Worm (Caenorhabditis elegans) whole organism, L1 larva: ENCODE data around the gene mogs-1.

Source experiments
- ama-1 ChIP-seq: fragments of 150-350 bp; optimal IDR thresholded peaks from 2 replicates; lab custom pipeline; 2014
- lin-35 ChIP-seq, 2 experiments: fragments of 150-350 bp; optimal IDR thresholded peaks; 2 replicates each; lab custom pipeline; 2014; ENCODE audit warnings: missing biosample characterization in 2 of 2, missing genetic modification characterization in 2 of 2, missing genetic modification reagents in 2 of 2
- mdl-1 ChIP-seq, 2 experiments: fragments of 150-350 bp; optimal IDR thresholded peaks; 2 replicates each; lab custom pipeline; 2014 to 2017; ENCODE audit warnings: missing biosample characterization in 2 of 2, missing genetic modification characterization in 2 of 2, inconsistent platforms in 1 of 2
- nhr-77 ChIP-seq: fragments of 150-350 bp; optimal IDR thresholded peaks from 2 replicates; lab custom pipeline; 2014; ENCODE audit warnings: missing biosample characterization, missing genetic modification characterization
- sptf-1 ChIP-seq: fragments of 150-350 bp; optimal IDR thresholded peaks from 2 replicates; lab custom pipeline; 2014; ENCODE audit warnings: missing biosample characterization, missing genetic modification characterization
- unc-62 ChIP-seq: fragments of 150-350 bp; optimal IDR thresholded peaks from 2 replicates; lab custom pipeline; 2014; ENCODE audit warnings: missing biosample characterization, missing genetic modification reagents, missing genetic modification characterization
- ztf-4 ChIP-seq: fragments of 150-350 bp; optimal IDR thresholded peaks from 2 replicates; lab custom pipeline; 2014; ENCODE audit warnings: missing biosample characterization, missing genetic modification characterization

DNA sequence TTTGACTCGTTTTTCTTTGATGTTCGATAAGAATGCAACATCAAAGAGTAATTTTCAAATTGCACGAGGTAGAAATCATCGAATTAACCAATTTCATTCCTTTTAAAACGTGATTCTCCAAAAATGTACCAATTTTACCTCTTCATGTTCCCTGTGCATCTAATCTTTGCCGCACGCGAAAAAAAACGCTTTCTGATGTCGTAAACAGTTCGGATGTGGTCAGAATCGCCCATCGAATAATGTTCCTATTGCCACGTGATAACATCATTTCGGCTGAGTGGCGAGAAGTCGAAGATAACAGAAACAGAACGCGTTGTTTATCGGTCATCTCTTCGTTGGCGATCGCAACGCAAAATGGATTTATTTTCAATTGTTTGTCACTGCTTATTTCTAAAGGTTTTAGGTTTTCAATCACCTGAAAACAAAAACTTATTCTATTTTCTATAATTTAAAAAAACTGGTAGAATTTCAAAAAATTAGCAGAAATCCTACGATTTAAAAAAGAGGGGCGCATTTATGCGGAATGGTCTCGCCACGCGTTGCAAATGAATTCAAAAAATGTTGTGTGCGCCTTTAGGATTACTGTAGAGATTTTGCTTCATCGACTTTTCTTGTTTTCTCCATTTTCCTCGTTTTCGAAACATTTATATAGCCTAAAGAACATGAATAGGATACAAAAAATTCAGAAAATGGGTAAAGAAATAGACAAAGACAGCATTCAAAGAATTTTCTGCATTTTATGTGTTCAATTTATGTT lies at the start of gene mogs-1:
- no peak for TF ChIP-seq unc-62 (GFP tag; lab: Kevin White, UChicago)
- no peak for TF ChIP-seq nhr-77 (tag; lab: Kevin White, UChicago)
- peak in 1 of 2 experiments; percentile 56 for TF ChIP-seq mdl-1 (tag; optimal IDR thresholded peaks at IDR 0.05; lab: Kevin White, UChicago)
- TF ChIP-seq ztf-4 (tag; lab: Kevin White, UChicago): peak; percentile 60
- no peak for TF ChIP-seq ama-1 (lab: Kevin White, UChicago)
- peak in 1 of 2 experiments; percentile 39 for TF ChIP-seq lin-35 (GFP tag; optimal IDR thresholded peaks at IDR 0.05; lab: Kevin White, UChicago)
- no peak for TF ChIP-seq sptf-1 (tag; lab: Kevin White, UChicago)
